Fruit fly (Drosophila melanogaster) whole organism, embryonic: ENCODE data around the gene CG9117.
A peak's percentile ranks its signal among the peaks of the same experiment; 100 is the strongest.

Experiments used
- B-H1 ChIP-seq: fragments of 200-800 bp; sonication (Bioruptor generic); IDR thresholded peaks from 3 replicates; pipeline ENCODE4 v1.3.6; 2022; ENCODE audit warnings: missing biosample characterization, missing genetic modification characterization
- BEAF-32 ChIP-seq: fragments of 200-800 bp; sonication (Bioruptor generic); optimal IDR thresholded peaks from 3 replicates; lab custom pipeline; 2017; ENCODE audit warnings: missing biosample characterization, missing genetic modification characterization, mild to moderate bottlenecking, moderate library complexity, missing genetic modification reagents
- CG12071 ChIP-seq: fragments of 200-800 bp; sonication (Bioruptor generic); optimal IDR thresholded peaks from 3 replicates; lab custom pipeline; 2018; ENCODE audit warnings: missing biosample characterization, mild to moderate bottlenecking, missing genetic modification characterization
- CG15514 ChIP-seq: fragments of 200-800 bp; sonication (Bioruptor generic); optimal IDR thresholded peaks from 3 replicates; lab custom pipeline; 2017; ENCODE audit warnings: missing biosample characterization, missing genetic modification characterization, mild to moderate bottlenecking, moderate library complexity, missing genetic modification reagents
- CG1603 ChIP-seq: fragments of 200-800 bp; sonication (Bioruptor generic); optimal IDR thresholded peaks from 2 replicates; lab custom pipeline; 2019; ENCODE audit warnings: missing biosample characterization, mild to moderate bottlenecking, missing genetic modification characterization, moderate library complexity
- CG16779 ChIP-seq: fragments of 200-800 bp; sonication (Bioruptor generic); IDR thresholded peaks from 2 replicates; pipeline ENCODE4 v1.3.6; 2022; ENCODE audit warnings: missing biosample characterization, missing genetic modification characterization
- CG1832 ChIP-seq: fragments of 200-800 bp; sonication (Bioruptor generic); optimal IDR thresholded peaks from 2 replicates; lab custom pipeline; 2017; ENCODE audit warnings: missing biosample characterization, mild to moderate bottlenecking, missing genetic modification characterization, inconsistent platforms
- CG2116 ChIP-seq: fragments of 200-800 bp; sonication (Bioruptor generic); optimal IDR thresholded peaks from 3 replicates; lab custom pipeline; 2018; ENCODE audit warnings: missing biosample characterization, mild to moderate bottlenecking, missing genetic modification characterization
- CG31441 ChIP-seq: fragments of 200-800 bp; sonication (Bioruptor generic); IDR thresholded peaks from 2 replicates; pipeline ENCODE4 v1.3.6; 2022; ENCODE audit warnings: missing biosample characterization, missing genetic modification characterization
- CG3163 ChIP-seq: fragments of 200-800 bp; sonication (Bioruptor generic); optimal IDR thresholded peaks from 3 replicates; lab custom pipeline; 2016; ENCODE audit warnings: missing biosample characterization, missing genetic modification characterization
- CG3847 ChIP-seq: fragments of 200-800 bp; sonication (Bioruptor generic); IDR thresholded peaks from 2 replicates; pipeline ENCODE4 v1.3.6; 2022; ENCODE audit warnings: missing biosample characterization, missing genetic modification characterization
- CG4282 ChIP-seq: fragments of 200-800 bp; sonication (Bioruptor generic); optimal IDR thresholded peaks from 2 replicates; lab custom pipeline; 2016; ENCODE audit warnings: missing biosample characterization, missing genetic modification characterization
- CG43689 ChIP-seq: fragments of 200-800 bp; sonication (Bioruptor generic); IDR thresholded peaks from 2 replicates; pipeline ENCODE4 v1.3.6; 2022; ENCODE audit warnings: missing biosample characterization, missing genetic modification characterization
- CG4617 ChIP-seq: fragments of 200-800 bp; sonication (Bioruptor generic); optimal IDR thresholded peaks from 3 replicates; lab custom pipeline; 2016; ENCODE audit warnings: missing biosample characterization, missing genetic modification characterization, borderline replicate concordance
- CG5180 ChIP-seq: fragments of 200-800 bp; sonication (Bioruptor generic); optimal IDR thresholded peaks from 3 replicates; lab custom pipeline; 2017; ENCODE audit warnings: missing biosample characterization, missing genetic modification characterization, mild to moderate bottlenecking, moderate library complexity, missing genetic modification reagents
- CG7372 ChIP-seq: fragments of 200-800 bp; sonication (Bioruptor generic); IDR thresholded peaks from 2 replicates; pipeline ENCODE4 v1.3.6; 2022; ENCODE audit warnings: missing biosample characterization, missing genetic modification characterization
- CG7556 ChIP-seq: fragments of 200-800 bp; sonication (Bioruptor generic); optimal IDR thresholded peaks from 2 replicates; lab custom pipeline; 2017; ENCODE audit warnings: missing biosample characterization, mild to moderate bottlenecking, missing genetic modification characterization
- CG8478 ChIP-seq: fragments of >200 bp; optimal IDR thresholded peaks from 2 replicates; lab custom pipeline; 2018
- CrebB ChIP-seq: fragments of 200-800 bp; sonication (Bioruptor generic); optimal IDR thresholded peaks from 3 replicates; lab custom pipeline; 2018; ENCODE audit warnings: missing biosample characterization, mild to moderate bottlenecking, missing genetic modification characterization
- Dp ChIP-seq: fragments of 200-800 bp; sonication (Bioruptor generic); optimal IDR thresholded peaks from 2 replicates; lab custom pipeline; 2018; ENCODE audit warnings: missing biosample characterization, mild to moderate bottlenecking, missing genetic modification characterization, moderate library complexity
- E2f2 ChIP-seq: fragments of 200-800 bp; sonication (Bioruptor generic); IDR thresholded peaks from 2 replicates; pipeline ENCODE4 v1.3.6; 2022; ENCODE audit warnings: missing biosample characterization, missing genetic modification characterization
- ERR ChIP-seq: fragments of 200-800 bp; sonication (Bioruptor generic); optimal IDR thresholded peaks from 2 replicates; lab custom pipeline; 2016; ENCODE audit warnings: missing biosample characterization, missing genetic modification characterization
- Ets97D ChIP-seq: fragments of 200-800 bp; sonication (Bioruptor generic); optimal IDR thresholded peaks from 3 replicates; lab custom pipeline; 2016; ENCODE audit warnings: missing biosample characterization, missing genetic modification characterization
- H15 ChIP-seq: fragments of 200-800 bp; sonication (Bioruptor generic); IDR thresholded peaks from 3 replicates; pipeline ENCODE4 v1.3.6; 2022; ENCODE audit warnings: missing biosample characterization, missing genetic modification characterization
- Hmx ChIP-seq: fragments of 200-800 bp; sonication (Bioruptor generic); optimal IDR thresholded peaks from 2 replicates; lab custom pipeline; 2016; ENCODE audit warnings: missing biosample characterization, missing genetic modification characterization
- MBD-R2 ChIP-seq: fragments of 200-800 bp; sonication (Bioruptor generic); IDR thresholded peaks from 2 replicates; pipeline ENCODE4 v1.3.6; 2022; ENCODE audit warnings: missing biosample characterization, missing genetic modification characterization
- Max ChIP-seq: fragments of 200-800 bp; sonication (Bioruptor generic); optimal IDR thresholded peaks from 2 replicates; lab custom pipeline; 2016; ENCODE audit warnings: missing biosample characterization, mild to moderate bottlenecking, missing genetic modification characterization
- Neu2 ChIP-seq: fragments of 200-800 bp; sonication (Bioruptor generic); optimal IDR thresholded peaks from 3 replicates; lab custom pipeline; 2016; ENCODE audit warnings: missing biosample characterization, missing genetic modification characterization, borderline replicate concordance
- Sry-δ ChIP-seq: fragments of 200-800 bp; sonication (Bioruptor generic); optimal IDR thresholded peaks from 2 replicates; lab custom pipeline; 2016; ENCODE audit warnings: missing biosample characterization, missing genetic modification characterization
- bbx ChIP-seq: fragments of 200-800 bp; sonication (Bioruptor generic); IDR thresholded peaks from 2 replicates; pipeline ENCODE4 v1.3.6; 2022; ENCODE audit warnings: missing biosample characterization, missing genetic modification characterization; ENCODE audit not compliant: partially characterized antibody
- chm ChIP-seq: fragments of 200-800 bp; sonication (Bioruptor generic); IDR thresholded peaks from 2 replicates; pipeline ENCODE4 v1.3.6; 2022; ENCODE audit warnings: missing biosample characterization, missing genetic modification characterization
- crol ChIP-seq: fragments of 200-800 bp; sonication (Bioruptor generic); IDR thresholded peaks from 2 replicates; pipeline ENCODE4 v1.3.6; 2022; ENCODE audit warnings: missing biosample characterization, missing genetic modification characterization
- danr ChIP-seq: fragments of 200-800 bp; sonication (Bioruptor generic); IDR thresholded peaks from 2 replicates; pipeline ENCODE4 v1.3.6; 2022; ENCODE audit warnings: missing biosample characterization, missing genetic modification characterization
- en ChIP-seq: fragments of 200-800 bp; sonication (Bioruptor generic); optimal IDR thresholded peaks from 2 replicates; lab custom pipeline; 2016; ENCODE audit warnings: missing biosample characterization, missing genetic modification characterization
- gro ChIP-seq: fragments of 200-800 bp; sonication (Bioruptor generic); optimal IDR thresholded peaks from 2 replicates; lab custom pipeline; 2016; ENCODE audit warnings: missing biosample characterization, missing genetic modification characterization
- hb ChIP-seq: fragments of 200-800 bp; sonication (Bioruptor generic); IDR thresholded peaks from 3 replicates; pipeline ENCODE4 v1.3.6; 2022; ENCODE audit warnings: missing biosample characterization, missing genetic modification characterization; ENCODE audit not compliant: partially characterized antibody
- jigr1 ChIP-seq: fragments of 200-800 bp; sonication (Bioruptor generic); IDR thresholded peaks from 3 replicates; pipeline ENCODE4 v1.3.6; 2022; ENCODE audit warnings: missing biosample characterization, missing genetic modification characterization
- lola ChIP-seq, 3 experiments: fragments of >200 bp in 2 of 3; fragments of 200-800 bp in 1 of 3; sonication (Bioruptor generic) in 1 of 3; optimal IDR thresholded peaks; 2 replicates each; lab custom pipeline; 2017 to 2019; ENCODE audit warnings: missing biosample characterization in 3 of 3, missing genetic modification characterization in 3 of 3, mild to moderate bottlenecking in 1 of 3, moderate library complexity in 1 of 3
- nerfin-1 ChIP-seq: fragments of 200-800 bp; sonication (Bioruptor generic); optimal IDR thresholded peaks from 3 replicates; lab custom pipeline; 2019; ENCODE audit warnings: missing biosample characterization, mild to moderate bottlenecking, missing genetic modification characterization, moderate library complexity
- nom ChIP-seq: fragments of 200-800 bp; sonication (Bioruptor generic); optimal IDR thresholded peaks from 2 replicates; lab custom pipeline; 2017; ENCODE audit warnings: missing biosample characterization, missing genetic modification characterization, mild to moderate bottlenecking, moderate library complexity, missing genetic modification reagents
- onecut ChIP-seq: fragments of 200-800 bp; sonication (Bioruptor generic); IDR thresholded peaks from 2 replicates; pipeline ENCODE4 v1.3.6; 2022; ENCODE audit warnings: missing biosample characterization, missing genetic modification characterization
- pan ChIP-seq, 4 experiments: fragments of >200 bp in 3 of 4; fragments of 200-800 bp in 1 of 4; sonication (Bioruptor generic) in 1 of 4; optimal IDR thresholded peaks in 3 of 4; IDR thresholded peaks in 1 of 4; 2 replicates each; pipeline versions ENCODE4 v1.3.6 to Lab custom; 2017 to 2022; ENCODE audit warnings: missing biosample characterization in 2 of 4, missing genetic modification characterization in 2 of 4, mixed read lengths in 1 of 4
- phol ChIP-seq: fragments of 200-800 bp; sonication (Bioruptor generic); optimal IDR thresholded peaks from 3 replicates; lab custom pipeline; 2018; ENCODE audit warnings: missing biosample characterization, mild to moderate bottlenecking, missing genetic modification characterization, moderate library complexity
- pzg ChIP-seq: fragments of 200-800 bp; sonication (Bioruptor generic); optimal IDR thresholded peaks from 3 replicates; lab custom pipeline; 2018; ENCODE audit warnings: missing biosample characterization, mild to moderate bottlenecking, missing genetic modification characterization, moderate library complexity
- rib ChIP-seq: fragments of 200-800 bp; sonication (Bioruptor generic); IDR thresholded peaks from 2 replicates; pipeline ENCODE4 v1.3.6; 2022; ENCODE audit warnings: missing biosample characterization, missing genetic modification characterization
- row ChIP-seq: fragments of 200-800 bp; sonication (Bioruptor generic); IDR thresholded peaks from 3 replicates; pipeline ENCODE4 v1.3.6; 2022; ENCODE audit warnings: missing biosample characterization, missing genetic modification characterization
- sd ChIP-seq: fragments of 200-800 bp; sonication (Bioruptor generic); optimal IDR thresholded peaks from 3 replicates; lab custom pipeline; 2018; ENCODE audit warnings: missing biosample characterization, mild to moderate bottlenecking, missing genetic modification characterization, moderate library complexity
- sna ChIP-seq: fragments of 200-800 bp; sonication (Bioruptor generic); IDR thresholded peaks from 2 replicates; pipeline ENCODE4 v1.3.6; 2022; ENCODE audit warnings: missing biosample characterization, missing genetic modification characterization; ENCODE audit not compliant: partially characterized antibody
- so ChIP-seq: fragments of 200-800 bp; sonication (Bioruptor generic); IDR thresholded peaks from 3 replicates; pipeline ENCODE4 v1.3.6; 2022; ENCODE audit warnings: missing biosample characterization, missing genetic modification characterization
- stwl ChIP-seq: fragments of 200-800 bp; sonication (Bioruptor generic); optimal IDR thresholded peaks from 3 replicates; lab custom pipeline; 2018; ENCODE audit warnings: missing biosample characterization, mild to moderate bottlenecking, missing genetic modification characterization, moderate library complexity
- tap ChIP-seq: fragments of 200-800 bp; optimal IDR thresholded peaks from 3 replicates; lab custom pipeline; 2019; ENCODE audit warnings: missing biosample characterization, mild to moderate bottlenecking, missing genetic modification characterization, moderate library complexity

Gene CG9117

DNA sequence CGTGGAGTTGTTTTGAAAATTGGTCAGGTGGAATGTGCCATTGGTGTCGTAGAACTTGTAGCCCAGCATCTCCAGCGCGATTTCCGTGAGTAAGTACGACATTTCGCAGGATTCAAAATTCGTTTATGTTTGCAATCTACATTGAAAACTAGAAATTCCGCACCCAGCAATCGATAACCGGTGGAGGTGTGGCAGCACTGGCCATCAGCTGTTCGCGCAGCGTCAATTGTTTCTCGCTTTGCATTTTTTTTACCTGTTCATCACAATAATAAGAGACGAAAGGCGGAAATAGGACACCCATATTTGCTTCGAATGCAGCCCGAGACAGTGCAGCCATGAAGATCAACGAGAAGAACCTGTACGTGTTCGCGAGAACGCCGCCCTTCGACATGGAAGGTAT, 10.8 kb upstream of the CG9117 start, which contains the start of the genes CG34179 and slmo (continued):
- TF ChIP-seq CG2116 (GFP tag; lab: Kevin White, UChicago) (peak; percentile 33), Sry-δ (GFP tag; lab: Kevin White, UChicago) (peak; percentile 33), Max (GFP tag; lab: Kevin White, UChicago) (no peak), CG15514 (GFP tag; lab: Kevin White, UChicago) (no peak), rib (GFP tag; lab: Robert Waterston, UW) (no peak), sna (GFP tag; lab: Robert Waterston, UW) (peak; percentile 40; the same call in 1 of the 2 replicates), danr (GFP tag; lab: Robert Waterston, UW) (no peak), nom (GFP tag; lab: Kevin White, UChicago) (no peak), hb (no peak), BEAF-32 (GFP tag; lab: Kevin White, UChicago) (peak; percentile 20), B-H1 (GFP tag; lab: Robert Waterston, UW) (no peak), row (GFP tag; lab: Robert Waterston, UW) (no peak), MBD-R2 (GFP tag; lab: Robert Waterston, UW) (peak; percentile 85), gro (GFP tag; lab: Kevin White, UChicago) (no peak), phol (tag; lab: Kevin White, UChicago) (no peak), CG4617 (peak; percentile 32), E2f2 (GFP tag; lab: Robert Waterston, UW) (peak; percentile 52), tap (no peak), bbx (GFP tag; lab: Robert Waterston, UW) (peak; percentile 40; the same call in 1 of the 2 replicates), H15 (GFP tag; lab: Robert Waterston, UW) (no peak), en (GFP tag; lab: Kevin White, UChicago) (no peak), CG3847 (GFP tag; lab: Robert Waterston, UW) (no peak), Hmx (GFP tag; lab: Kevin White, UChicago) (no peak), ERR (GFP tag; lab: Kevin White, UChicago) (no peak), CG1832 (GFP tag; lab: Kevin White, UChicago) (no peak), chm (no peak), Neu2 (GFP tag; lab: Kevin White, UChicago) (no peak), so (GFP tag; lab: Robert Waterston, UW) (0 out of 3 replicates have a peak, but pooled peaks have one; percentile 8), CG1603 (tag; lab: Kevin White, UChicago) (peak; percentile 12), pzg (GFP tag; lab: Kevin White, UChicago) (peak; percentile 42), CG43689 (GFP tag; lab: Robert Waterston, UW) (no peak), Ets97D (no peak), CG8478 (lab: Kevin White, UChicago) (no peak), CG31441 (no peak), CG7556 (GFP tag; lab: Kevin White, UChicago) (no peak), jigr1 (GFP tag; lab: Robert Waterston, UW) (no peak), CG16779 (no peak), pan (optimal IDR thresholded peaks at IDR 0.05; lab: Kevin White, UChicago) (no peak), pan (GFP tag; optimal IDR thresholded peaks at IDR 0.05 in 1 of 2, IDR thresholded peaks at IDR 0.05 in 1 of 2) (no peak), crol (GFP tag; lab: Robert Waterston, UW) (no peak), Dp (GFP tag; lab: Kevin White, UChicago) (peak; percentile 37), CG12071 (GFP tag; lab: Kevin White, UChicago) (no peak), onecut (GFP tag; lab: Robert Waterston, UW) (peak; percentile 48; the same call in 1 of the 2 replicates), sd (tag; lab: Kevin White, UChicago) (peak; percentile 74), CG4282 (GFP tag; lab: Kevin White, UChicago) (no peak), CG7372 (GFP tag; lab: Robert Waterston, UW) (no peak), nerfin-1 (tag; lab: Kevin White, UChicago) (peak; percentile 28), lola (GFP tag; optimal IDR thresholded peaks at IDR 0.05; lab: Kevin White, UChicago) (no peak), stwl (tag; lab: Kevin White, UChicago) (peak; percentile 2), CG5180 (GFP tag; lab: Kevin White, UChicago) (no peak), CrebB (tag; lab: Kevin White, UChicago) (no peak), CG3163 (GFP tag; lab: Kevin White, UChicago) (no peak)
